In the genomic region with DNA sequence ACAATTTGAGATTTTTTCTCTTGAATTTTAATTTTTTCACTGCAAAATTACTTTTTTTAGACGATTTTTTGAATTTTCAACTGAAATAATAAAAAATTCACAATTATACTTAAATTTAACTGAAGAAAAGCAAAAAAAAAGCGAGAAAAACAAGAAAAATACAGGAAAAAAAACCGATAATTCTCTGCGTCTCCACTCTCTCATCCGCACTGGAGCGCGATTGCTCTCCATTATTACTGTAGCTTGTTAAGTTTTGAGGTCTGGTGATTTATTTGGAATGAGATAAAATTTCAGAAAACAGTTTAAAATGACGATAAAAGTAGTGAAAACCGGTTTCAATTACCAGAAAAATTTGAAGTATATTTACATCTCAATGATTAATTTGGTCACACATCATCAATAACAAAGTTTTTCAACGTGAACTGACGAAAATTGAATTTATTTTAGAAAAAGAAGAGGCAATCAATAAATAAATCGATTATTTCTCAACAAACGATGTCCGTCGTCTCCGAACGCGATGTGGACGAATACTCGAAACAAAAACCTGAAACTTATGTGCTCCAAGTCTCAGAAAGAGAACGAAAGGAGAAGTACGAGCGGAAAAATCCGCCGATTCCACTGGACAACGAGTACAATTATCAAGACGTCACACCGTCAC, we compare ENCODE assay signal across 1 worm cellular context.
TF ChIP-seq lines count a peak whose summit lies in the region.

Gene Y53F4B.19 (plus strand): TSS at position 157 of the 658 bp plus-strand sequence.

TF ChIP-seq in whole organism, young adult, 124 proteins besides CTCF, POLR2A, EP300 and RAD21 (continued from another document):
- TF ChIP-seq zfh-2 (GFP tag; conservative IDR thresholded peaks at IDR 0.05; lab: Robert Waterston, UW) (no peak), let-607 (tag; optimal IDR thresholded peaks at IDR 0.05; lab: Kevin White, UChicago) (no peak), tbx-9 (tag; optimal IDR thresholded peaks at IDR 0.05; lab: Kevin White, UChicago; ENCODE audit: borderline replicate concordance) (no peak), lin-40 (tag; optimal IDR thresholded peaks at IDR 0.05; lab: Kevin White, UChicago) (no peak), ztf-6 (GFP tag; IDR thresholded peaks at IDR 0.05; lab: Robert Waterston, UW) (no peak), lsy-27 (tag; optimal IDR thresholded peaks at IDR 0.05; lab: Kevin White, UChicago; ENCODE audit: borderline replicate concordance, insufficient read depth) (no peak), snpc-1.3 (tag; optimal IDR thresholded peaks at IDR 0.05; lab: Kevin White, UChicago; ENCODE audit: insufficient read depth) (peak; percentile 69), egl-18 (GFP tag; IDR thresholded peaks at IDR 0.05; lab: Robert Waterston, UW) (no peak), F10E7.11 (tag; optimal IDR thresholded peaks at IDR 0.05; lab: Kevin White, UChicago) (no peak), madf-3 (GFP tag; IDR thresholded peaks at IDR 0.05; lab: Robert Waterston, UW) (no peak), snpc-3.4 (tag; optimal IDR thresholded peaks at IDR 0.05; lab: Kevin White, UChicago) (peak; percentile 58), cebp-2 (GFP tag; IDR thresholded peaks at IDR 0.05; lab: Robert Waterston, UW) (no peak), hsf-1 (GFP tag; IDR thresholded peaks at IDR 0.05; lab: Robert Waterston, UW) (no peak), unc-130 (GFP tag; optimal IDR thresholded peaks at IDR 0.05; lab: Kevin White, UChicago) (no peak), ceh-58 (GFP tag; IDR thresholded peaks at IDR 0.05; lab: Robert Waterston, UW) (no peak), lin-26 (GFP tag; IDR thresholded peaks at IDR 0.05; lab: Robert Waterston, UW) (no peak), B0336.3 (GFP tag; IDR thresholded peaks at IDR 0.05; lab: Robert Waterston, UW) (no peak), F55B11.4 (tag; optimal IDR thresholded peaks at IDR 0.05; lab: Kevin White, UChicago; ENCODE audit: borderline replicate concordance, insufficient read depth) (no peak), fkh-3 (tag; optimal IDR thresholded peaks at IDR 0.05; lab: Kevin White, UChicago) (no peak), D2030.7 (GFP tag; IDR thresholded peaks at IDR 0.05; lab: Robert Waterston, UW) (peak; percentile 92), nhr-120 (GFP tag; IDR thresholded peaks at IDR 0.05; lab: Robert Waterston, UW) (no peak), F23B12.7 (tag; optimal IDR thresholded peaks at IDR 0.05; lab: Kevin White, UChicago; ENCODE audit: insufficient read depth) (peak; percentile 47), ceh-27 (GFP tag; optimal IDR thresholded peaks at IDR 0.05; lab: Kevin White, UChicago) (no peak), tbp1 (GFP tag; optimal IDR thresholded peaks at IDR 0.05; lab: Kevin White, UChicago) (no peak), tlf-1 (GFP tag; optimal IDR thresholded peaks at IDR 0.05; lab: Kevin White, UChicago) (no peak), hrde-1 (tag; optimal IDR thresholded peaks at IDR 0.05; lab: Kevin White, UChicago; ENCODE audit: borderline replicate concordance) (no peak), snpc-1.1 (tag; optimal IDR thresholded peaks at IDR 0.05; lab: Kevin White, UChicago; ENCODE audit: insufficient read depth) (peak; percentile 74), C06A6.2 (GFP tag; conservative IDR thresholded peaks at IDR 0.05; lab: Robert Waterston, UW) (no peak), ztf-28 (GFP tag; IDR thresholded peaks at IDR 0.05; lab: Robert Waterston, UW) (no peak), F57A8.1 (GFP tag; optimal IDR thresholded peaks at IDR 0.05; lab: Kevin White, UChicago) (no peak), lir-1 (GFP tag; conservative IDR thresholded peaks at IDR 0.05; lab: Robert Waterston, UW) (no peak), xnd-1 (tag; optimal IDR thresholded peaks at IDR 0.05; lab: Kevin White, UChicago) (peak; percentile 91), let-526 (GFP tag; IDR thresholded peaks at IDR 0.05; lab: Robert Waterston, UW) (no peak), nhr-179 (tag; optimal IDR thresholded peaks at IDR 0.05; lab: Kevin White, UChicago) (no peak), ceh-40 (GFP tag; IDR thresholded peaks at IDR 0.05; lab: Robert Waterston, UW) (no peak), F57C9.4 (tag; optimal IDR thresholded peaks at IDR 0.05; lab: Kevin White, UChicago) (no peak), mes-4 (tag; optimal IDR thresholded peaks at IDR 0.05; lab: Kevin White, UChicago) (no peak), B0035.1 (tag; optimal IDR thresholded peaks at IDR 0.05; lab: Kevin White, UChicago) (no peak), dox-1 (GFP tag; IDR thresholded peaks at IDR 0.05; lab: Robert Waterston, UW) (no peak), ceh-91 (GFP tag; IDR thresholded peaks at IDR 0.05; lab: Robert Waterston, UW) (peak; percentile 77), attf-6 (GFP tag; IDR thresholded peaks at IDR 0.05; lab: Robert Waterston, UW) (no peak), dpl-1 (GFP tag; optimal IDR thresholded peaks at IDR 0.05; lab: Kevin White, UChicago) (peak; percentile 39), madf-6 (GFP tag; IDR thresholded peaks at IDR 0.05; lab: Robert Waterston, UW) (peak; percentile 98), sptf-2 (GFP tag; optimal IDR thresholded peaks at IDR 0.05; lab: Kevin White, UChicago) (no peak), snpc-4 (GFP tag; optimal IDR thresholded peaks at IDR 0.05; lab: Kevin White, UChicago) (peak; percentile 25), snpc-4 (tag; optimal IDR thresholded peaks at IDR 0.05; lab: Kevin White, UChicago) (peak; percentile 14 to 74 (median 41)), somi-1 (GFP tag; optimal IDR thresholded peaks at IDR 0.05; lab: Kevin White, UChicago) (no peak), attf-3 (GFP tag; conservative IDR thresholded peaks at IDR 0.05; lab: Robert Waterston, UW) (no peak), pbrm-1 (GFP tag; IDR thresholded peaks at IDR 0.05; lab: Robert Waterston, UW) (no peak), rec-8 (tag; optimal IDR thresholded peaks at IDR 0.05; lab: Kevin White, UChicago) (no peak), efl-1 (GFP tag; optimal IDR thresholded peaks at IDR 0.05; lab: Kevin White, UChicago) (peak; percentile 71), ccch-3 (GFP tag; optimal IDR thresholded peaks at IDR 0.05; lab: Kevin White, UChicago) (no peak)
